Worm (Caenorhabditis elegans) whole organism, L4/young adult: ENCODE data around the gene ndx-9.

Experiments used
- W03F9.2 ChIP-seq: fragments of 150-350 bp; optimal IDR thresholded peaks from 2 replicates; lab custom pipeline; 2014; ENCODE audit warnings: missing biosample characterization, missing genetic modification characterization
- dao-5 ChIP-seq: sonication (generic microtip); optimal IDR thresholded peaks from 2 replicates; lab custom pipeline; 2016; ENCODE audit warnings: missing genotype, missing genetic modification characterization, moderate library complexity, missing compliant biosample characterization
- him-1 ChIP-seq: sonication (generic microtip); optimal IDR thresholded peaks from 2 replicates; lab custom pipeline; 2016; ENCODE audit warnings: missing genotype, missing genetic modification reagents, missing genetic modification characterization, missing compliant biosample characterization

DNA sequence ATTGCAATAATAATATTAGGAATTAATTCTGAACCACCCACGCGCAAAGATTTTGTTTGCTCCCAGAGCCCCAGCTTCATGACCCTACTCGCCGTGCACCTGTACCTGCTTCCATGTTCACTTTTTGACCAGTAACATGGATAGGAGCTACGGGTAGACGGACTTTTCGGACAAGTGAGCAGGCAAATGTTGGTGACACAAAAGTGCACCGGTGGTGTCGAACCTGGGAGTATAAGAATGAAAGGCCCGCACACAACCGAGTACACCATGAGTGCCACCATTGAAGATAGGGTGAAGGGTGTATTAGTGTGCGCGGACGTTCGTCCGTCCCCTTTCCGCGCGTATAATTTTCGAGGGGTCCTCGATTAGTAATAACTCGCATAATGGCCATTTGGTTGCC, 14.1 kb upstream of the ndx-9 start:
- TF ChIP-seq W03F9.2: no peak
- TF ChIP-seq him-1 (tag; lab: Kevin White, UChicago): no peak
- no peak for TF ChIP-seq dao-5 (tag; lab: Kevin White, UChicago)
